Fruit fly (Drosophila melanogaster) whole organism, embryonic: ENCODE data around the gene CG1575.
A peak's percentile ranks its signal among the peaks of the same experiment; 100 is the strongest.

Experiments used
- CG1233 ChIP-seq: fragments of 200-800 bp; sonication (Bioruptor generic); optimal IDR thresholded peaks from 4 replicates; lab custom pipeline; 2018; ENCODE audit warnings: missing biosample characterization, mild to moderate bottlenecking, missing genetic modification characterization
- CG18599 ChIP-seq: fragments of 200-800 bp; sonication (Bioruptor generic); optimal IDR thresholded peaks from 3 replicates; lab custom pipeline; 2017; ENCODE audit warnings: missing biosample characterization, missing genetic modification characterization, mild to moderate bottlenecking, moderate library complexity, missing genetic modification reagents
- CG4820 ChIP-seq: fragments of 200-800 bp; sonication (Bioruptor generic); optimal IDR thresholded peaks from 3 replicates; lab custom pipeline; 2016; ENCODE audit warnings: missing biosample characterization, missing genetic modification characterization
- cad ChIP-seq: fragments of >200 bp; optimal IDR thresholded peaks from 2 replicates; lab custom pipeline; 2017; ENCODE audit warnings: missing biosample characterization, missing genetic modification characterization
- ssp ChIP-seq: fragments of 200-800 bp; sonication (Bioruptor generic); IDR thresholded peaks from 2 replicates; pipeline ENCODE4 v1.3.6; 2022; ENCODE audit warnings: missing biosample characterization, missing genetic modification characterization

DNA sequence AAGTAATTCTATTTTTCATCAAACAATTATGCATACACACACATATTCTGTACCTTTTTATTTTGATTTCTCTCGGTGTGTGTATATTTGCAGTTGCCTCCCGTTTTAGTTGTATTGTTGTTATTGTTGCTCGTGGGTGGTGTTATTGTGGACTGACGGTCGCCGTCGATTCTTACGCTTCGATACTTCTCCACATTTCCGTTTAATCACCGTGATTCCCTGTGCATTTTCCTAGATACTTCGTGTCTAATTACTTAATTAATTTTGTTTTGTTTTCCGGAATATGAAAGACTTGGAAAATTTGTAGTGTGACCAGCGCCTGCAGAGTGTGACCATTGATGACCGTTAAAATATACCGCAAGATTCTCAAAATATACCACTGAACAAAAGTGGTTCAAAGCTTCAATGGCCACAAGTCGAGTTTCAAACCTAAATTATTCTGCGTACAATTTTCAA, 23.1 kb upstream of the CG1575 start, which contains the start of gene UbcE2H:
- peak; percentile 29 for TF ChIP-seq CG1233 (GFP tag; lab: Kevin White, UChicago)
- no peak for TF ChIP-seq CG4820 (GFP tag; lab: Kevin White, UChicago)
- no peak for TF ChIP-seq cad (GFP tag; lab: Kevin White, UChicago)
- no peak for TF ChIP-seq CG18599 (GFP tag; lab: Kevin White, UChicago)
- no peak for TF ChIP-seq ssp
